Fruit fly (Drosophila melanogaster) whole organism, pupa: Measurements from ENCODE around the gene Ald1.

Experiments
- CG10348 ChIP-seq: fragments of 200-800 bp; sonication (Bioruptor generic); IDR thresholded peaks from 2 replicates; pipeline ENCODE4 v1.3.6; 2022; ENCODE audit warnings: missing biosample characterization, missing genetic modification characterization
- CG12605 ChIP-seq: fragments of 200-800 bp; sonication (Bioruptor generic); IDR thresholded peaks from 2 replicates; pipeline ENCODE4 v1.3.6; 2022; ENCODE audit warnings: missing biosample characterization, missing genetic modification characterization
- CG13204 ChIP-seq: fragments of 200-800 bp; sonication (Bioruptor generic); optimal IDR thresholded peaks from 2 replicates; lab custom pipeline; 2018; ENCODE audit warnings: missing biosample characterization, mild to moderate bottlenecking, missing genetic modification characterization, moderate library complexity
- CG14655 ChIP-seq: fragments of 200-800 bp; sonication (Bioruptor generic); optimal IDR thresholded peaks from 3 replicates; lab custom pipeline; 2017; ENCODE audit warnings: mild to moderate bottlenecking, missing biosample characterization, missing genetic modification reagents, missing genetic modification characterization
- CG15710 ChIP-seq: fragments of 200-800 bp; sonication (Bioruptor generic); optimal IDR thresholded peaks from 2 replicates; lab custom pipeline; 2018; ENCODE audit warnings: missing biosample characterization, mild to moderate bottlenecking, missing genetic modification characterization, moderate library complexity
- CG17806 ChIP-seq: fragments of 200-800 bp; sonication (Bioruptor generic); optimal IDR thresholded peaks from 2 replicates; lab custom pipeline; 2018; ENCODE audit warnings: missing biosample characterization, mild to moderate bottlenecking, missing genetic modification characterization, moderate library complexity
- CG32121 ChIP-seq: fragments of 200-800 bp; sonication (Bioruptor generic); IDR thresholded peaks from 2 replicates; pipeline ENCODE4 v1.3.6; 2022; ENCODE audit warnings: missing biosample characterization, missing genetic modification characterization
- CG34367 ChIP-seq: fragments of 200-800 bp; sonication (Bioruptor generic); optimal IDR thresholded peaks from 2 replicates; lab custom pipeline; 2018; ENCODE audit warnings: missing biosample characterization, mild to moderate bottlenecking, missing genetic modification characterization
- CG4496 ChIP-seq: fragments of 200-800 bp; sonication (Bioruptor generic); IDR thresholded peaks from 3 replicates; pipeline ENCODE4 v1.3.6; 2022; ENCODE audit warnings: missing biosample characterization, missing genetic modification characterization
- CG8159 ChIP-seq: fragments of 200-800 bp; sonication (Bioruptor generic); optimal IDR thresholded peaks from 3 replicates; lab custom pipeline; 2018; ENCODE audit warnings: missing biosample characterization, mild to moderate bottlenecking, missing genetic modification characterization, moderate library complexity
- CG8301 ChIP-seq: fragments of 200-800 bp; sonication (Bioruptor generic); optimal IDR thresholded peaks from 2 replicates; lab custom pipeline; 2018; ENCODE audit warnings: missing biosample characterization, mild to moderate bottlenecking, missing genetic modification characterization
- CG9948 ChIP-seq: fragments of 200-800 bp; sonication (Bioruptor generic); optimal IDR thresholded peaks from 2 replicates; lab custom pipeline; 2018; ENCODE audit warnings: missing biosample characterization, mild to moderate bottlenecking, missing genetic modification characterization, moderate library complexity
- D1 ChIP-seq: fragments of 200-800 bp; sonication (Bioruptor generic); optimal IDR thresholded peaks from 2 replicates; lab custom pipeline; 2018; ENCODE audit warnings: missing biosample characterization, mild to moderate bottlenecking, missing genetic modification characterization, moderate library complexity
- EcR ChIP-seq: fragments of 200-800 bp; sonication (Bioruptor generic); optimal IDR thresholded peaks from 3 replicates; lab custom pipeline; 2019; ENCODE audit warnings: missing biosample characterization, missing genetic modification characterization, mild to moderate bottlenecking, moderate library complexity, missing genetic modification reagents
- Ets98B ChIP-seq: fragments of 200-800 bp; sonication (Bioruptor generic); IDR thresholded peaks from 2 replicates; pipeline ENCODE4 v1.3.6; 2022; ENCODE audit warnings: missing biosample characterization, missing genetic modification characterization
- Pif1A ChIP-seq: fragments of 200-800 bp; sonication (Bioruptor generic); optimal IDR thresholded peaks from 3 replicates; lab custom pipeline; 2016; ENCODE audit warnings: missing biosample characterization, missing genetic modification characterization
- Pif1B ChIP-seq: fragments of 200-800 bp; sonication (Bioruptor generic); optimal IDR thresholded peaks from 3 replicates; lab custom pipeline; 2016; ENCODE audit warnings: missing biosample characterization, missing genetic modification characterization
- Snoo ChIP-seq: fragments of 200-800 bp; sonication (Bioruptor generic); optimal IDR thresholded peaks from 3 replicates; lab custom pipeline; 2017; ENCODE audit warnings: missing biosample characterization, mild to moderate bottlenecking, missing genetic modification characterization, inconsistent platforms
- fd96Ca ChIP-seq: fragments of 200-800 bp; sonication (Bioruptor generic); IDR thresholded peaks from 3 replicates; pipeline ENCODE4 v1.3.6; 2022; ENCODE audit warnings: missing biosample characterization, missing genetic modification characterization
- gl ChIP-seq: fragments of 200-800 bp; sonication (Bioruptor generic); optimal IDR thresholded peaks from 2 replicates; lab custom pipeline; 2018; ENCODE audit warnings: missing biosample characterization, mild to moderate bottlenecking, missing genetic modification characterization
- rn ChIP-seq: fragments of 200-800 bp; sonication (Bioruptor generic); IDR thresholded peaks from 2 replicates; pipeline ENCODE4 v1.3.6; 2022; ENCODE audit warnings: missing biosample characterization, missing genetic modification characterization

Gene Ald1

DNA sequence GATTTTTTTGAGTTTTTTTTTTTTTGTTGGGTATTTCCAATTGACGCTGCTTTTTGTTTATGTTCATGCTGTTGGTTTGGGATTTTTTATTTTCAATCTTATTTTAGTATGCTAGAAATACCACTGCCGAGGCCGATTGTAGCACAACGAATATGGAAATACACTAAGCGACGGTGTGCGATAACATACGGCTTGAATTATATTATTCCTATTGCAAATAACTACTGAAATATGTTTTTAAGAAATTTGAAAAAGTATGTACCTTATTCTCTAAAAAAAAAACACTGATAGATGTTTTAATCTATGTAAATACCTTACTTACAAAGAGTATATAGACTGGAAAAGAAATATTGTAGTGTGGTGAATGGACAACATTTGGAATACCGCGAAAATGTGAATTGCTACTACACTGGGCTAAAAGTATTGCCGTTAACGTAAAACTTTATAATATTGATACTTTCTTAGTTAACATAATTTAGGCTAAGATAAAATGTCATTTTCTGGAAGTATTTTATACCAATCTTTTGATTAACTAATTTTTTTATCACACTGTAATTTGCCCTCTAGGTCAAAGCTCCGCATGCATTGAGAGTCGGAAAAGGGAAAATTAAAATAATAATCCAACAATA is 18.8 kb downstream of the Ald1 start:
- TF ChIP-seq CG13204 (GFP tag; lab: Kevin White, UChicago) (no peak), D1 (tag; lab: Kevin White, UChicago) (no peak), Snoo (tag; lab: Kevin White, UChicago) (no peak), CG32121 (GFP tag; lab: Robert Waterston, UW) (no peak), CG14655 (GFP tag; lab: Kevin White, UChicago) (no peak), CG34367 (tag; lab: Kevin White, UChicago) (no peak), EcR (GFP tag; lab: Kevin White, UChicago) (no peak), Ets98B (GFP tag; lab: Robert Waterston, UW) (no peak), gl (no peak), CG10348 (GFP tag; lab: Robert Waterston, UW) (no peak), Pif1B (GFP tag; lab: Kevin White, UChicago) (no peak), CG4496 (GFP tag; lab: Robert Waterston, UW) (no peak), rn (GFP tag; lab: Robert Waterston, UW) (no peak), CG15710 (tag; lab: Kevin White, UChicago) (no peak), CG8301 (tag; lab: Kevin White, UChicago) (no peak)

DNA sequence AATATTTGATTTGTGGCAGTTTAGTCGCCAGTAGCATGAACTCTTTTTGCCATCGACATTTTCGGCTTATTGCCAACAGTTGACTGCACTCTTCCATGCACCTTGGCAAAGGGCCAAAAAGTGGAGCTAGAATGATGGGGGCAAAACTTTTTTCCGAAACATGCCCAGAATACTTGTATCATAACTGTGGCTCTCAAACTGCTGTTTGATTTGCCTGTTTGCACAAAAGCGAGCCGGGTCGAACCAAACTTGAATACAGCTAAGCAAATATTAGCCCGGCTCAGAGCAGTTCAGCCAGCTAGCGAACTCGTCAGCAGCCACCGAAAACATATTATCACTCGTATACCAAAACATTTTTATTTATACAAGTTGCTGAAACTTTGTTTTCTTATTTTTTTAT is 22.4 kb downstream of the Ald1 start:
- no peak for TF ChIP-seq CG15710 (tag; lab: Kevin White, UChicago)
- TF ChIP-seq CG10348 (GFP tag; lab: Robert Waterston, UW), result no peak
- TF ChIP-seq Pif1B (GFP tag; lab: Kevin White, UChicago), result no peak
- TF ChIP-seq CG12605, result no peak
- TF ChIP-seq CG34367 (tag; lab: Kevin White, UChicago), result no peak
- TF ChIP-seq EcR (GFP tag; lab: Kevin White, UChicago), result no peak
- TF ChIP-seq CG8159 (tag; lab: Kevin White, UChicago), result no peak
- TF ChIP-seq gl, result no peak
- no peak for TF ChIP-seq Ets98B (GFP tag; lab: Robert Waterston, UW)
- no peak for TF ChIP-seq rn (GFP tag; lab: Robert Waterston, UW)
- no peak for TF ChIP-seq Pif1A
- no peak for TF ChIP-seq fd96Ca (GFP tag; lab: Robert Waterston, UW)
- no peak for TF ChIP-seq CG8301 (tag; lab: Kevin White, UChicago)
- TF ChIP-seq CG17806 (tag; lab: Kevin White, UChicago), result no peak
- TF ChIP-seq CG13204 (GFP tag; lab: Kevin White, UChicago), result no peak
- no peak for TF ChIP-seq Snoo (tag; lab: Kevin White, UChicago)
- TF ChIP-seq CG32121 (GFP tag; lab: Robert Waterston, UW), result no peak
- no peak for TF ChIP-seq D1 (tag; lab: Kevin White, UChicago)
- TF ChIP-seq CG14655 (GFP tag; lab: Kevin White, UChicago), result no peak
- no peak for TF ChIP-seq CG4496 (GFP tag; lab: Robert Waterston, UW)

DNA sequence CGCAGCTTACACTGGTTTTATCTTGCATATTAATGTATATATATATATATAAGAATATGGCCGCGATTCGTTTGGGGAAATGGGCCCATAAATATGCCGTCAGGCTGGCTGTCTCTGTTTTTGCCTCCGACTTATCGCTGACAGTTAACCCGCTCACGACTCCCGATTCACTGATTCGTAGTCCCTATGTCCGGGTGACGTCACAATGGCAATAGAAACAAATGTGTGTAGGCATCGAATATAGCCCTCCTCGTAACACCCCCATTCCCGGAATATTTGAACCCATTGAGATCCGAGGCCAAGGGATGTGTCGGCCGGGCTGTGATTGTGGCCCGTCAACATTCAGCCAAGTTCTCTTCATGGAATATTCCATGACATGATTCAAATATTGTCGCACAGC is 23.9 kb downstream of the Ald1 start:
- TF ChIP-seq CG9948 (no peak), CG8159 (tag; lab: Kevin White, UChicago) (no peak), CG32121 (GFP tag; lab: Robert Waterston, UW) (no peak), Ets98B (GFP tag; lab: Robert Waterston, UW) (no peak), CG15710 (tag; lab: Kevin White, UChicago) (no peak), Pif1B (GFP tag; lab: Kevin White, UChicago) (no peak), rn (GFP tag; lab: Robert Waterston, UW) (no peak), Pif1A (no peak), CG12605 (no peak), CG17806 (tag; lab: Kevin White, UChicago) (no peak), CG8301 (tag; lab: Kevin White, UChicago) (no peak), gl (no peak), CG34367 (tag; lab: Kevin White, UChicago) (no peak)

DNA sequence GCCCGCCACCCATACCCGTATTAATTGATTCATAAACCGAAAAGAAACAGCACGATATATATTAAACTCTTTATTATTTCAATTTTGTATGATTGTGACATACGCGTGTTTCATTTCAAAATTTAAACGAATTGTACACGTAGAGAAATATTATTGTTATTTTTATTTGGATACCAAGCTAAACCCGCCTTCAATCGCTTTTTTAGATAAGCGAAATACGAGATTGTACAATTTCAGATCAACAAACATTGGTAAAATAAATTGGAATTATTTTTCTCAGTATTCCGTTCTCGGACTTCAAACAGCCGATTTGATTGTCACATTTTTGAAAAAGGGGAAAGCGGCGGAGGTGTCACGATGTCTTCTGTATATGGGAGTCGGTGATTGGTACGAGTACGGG is 26.4 kb downstream of the Ald1 start:
- peak; percentile 45; the same call in 1 of the 2 replicates for TF ChIP-seq Ets98B (GFP tag; lab: Robert Waterston, UW)
- no peak for TF ChIP-seq CG13204 (GFP tag; lab: Kevin White, UChicago)
- peak; percentile 71 for TF ChIP-seq CG4496 (GFP tag; lab: Robert Waterston, UW)
- TF ChIP-seq Pif1B (GFP tag; lab: Kevin White, UChicago), result no peak
- TF ChIP-seq D1 (tag; lab: Kevin White, UChicago), result no peak
- TF ChIP-seq CG32121 (GFP tag; lab: Robert Waterston, UW), result peak; percentile 36; the same call in 1 of the 2 replicates
- TF ChIP-seq Snoo (tag; lab: Kevin White, UChicago), result peak; percentile 37
- TF ChIP-seq CG17806 (tag; lab: Kevin White, UChicago), result peak; percentile 5
- peak; percentile 17 for TF ChIP-seq CG14655 (GFP tag; lab: Kevin White, UChicago)
- TF ChIP-seq CG8301 (tag; lab: Kevin White, UChicago), result peak; percentile 30
- peak; percentile 13 for TF ChIP-seq Pif1A

DNA sequence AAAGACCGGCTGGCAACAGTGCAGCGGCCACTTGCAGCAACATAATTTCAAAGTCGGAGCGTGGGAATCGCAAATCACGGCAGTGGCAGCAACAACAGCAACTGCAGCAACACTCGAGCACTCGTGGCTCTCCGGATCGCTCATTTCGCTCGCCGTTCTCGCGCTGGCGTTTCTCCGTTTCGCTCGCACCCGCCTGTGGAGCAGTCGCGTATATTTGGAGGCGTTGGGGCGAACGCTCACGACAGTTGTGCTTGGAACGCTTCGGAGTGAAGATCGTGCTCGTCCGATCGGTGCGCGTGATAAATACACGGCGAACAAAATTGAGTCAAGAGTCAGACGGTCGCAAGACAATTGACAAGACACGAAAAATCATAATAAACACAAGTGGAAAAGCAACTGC is 31.4 kb downstream of the Ald1 start, which contains the start of gene CG12290:
Gene CG12290 (plus strand): TSS at position 233 of the 400 bp plus-strand sequence.
- TF ChIP-seq CG12605 (0 out of 2 replicates have a peak, but pooled peaks have one; percentile 57), CG13204 (GFP tag; lab: Kevin White, UChicago) (peak; percentile 84), EcR (GFP tag; lab: Kevin White, UChicago) (peak; percentile 4), CG9948 (no peak), Ets98B (GFP tag; lab: Robert Waterston, UW) (peak; percentile 81), fd96Ca (GFP tag; lab: Robert Waterston, UW) (peak; percentile 84), CG8301 (tag; lab: Kevin White, UChicago) (peak; percentile 19), Snoo (tag; lab: Kevin White, UChicago) (peak; percentile 32), Pif1B (GFP tag; lab: Kevin White, UChicago) (peak; percentile 39), CG4496 (GFP tag; lab: Robert Waterston, UW) (peak; percentile 87; the same call in 2 of the 3 replicates), Pif1A (peak; percentile 53), CG15710 (tag; lab: Kevin White, UChicago) (peak; percentile 7), CG8159 (tag; lab: Kevin White, UChicago) (no peak), rn (GFP tag; lab: Robert Waterston, UW) (no peak), CG32121 (GFP tag; lab: Robert Waterston, UW) (peak; percentile 76; the same call in 1 of the 2 replicates)
